Worm (Caenorhabditis elegans): ENCODE results near the gene ctf-18.

DNA sequence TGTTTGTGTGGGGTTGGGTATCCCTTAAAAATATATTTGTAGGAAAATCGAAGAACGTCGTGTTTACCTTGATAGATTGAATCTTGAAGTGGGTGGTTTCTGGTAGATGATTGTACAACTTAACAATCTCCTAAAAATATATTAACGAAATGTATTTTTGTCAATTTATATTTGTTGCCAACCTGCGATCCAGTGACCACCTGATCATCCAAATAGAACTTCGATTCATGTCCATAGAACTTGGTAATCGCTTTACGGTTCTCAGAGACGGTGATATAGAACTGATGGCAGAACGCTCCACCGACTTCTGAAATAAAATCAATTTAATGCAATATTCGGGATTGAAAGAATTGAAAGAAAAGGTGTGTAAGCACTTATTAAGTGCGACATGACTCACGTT is 2.0 kb upstream of the ctf-18 start:
- TF ChIP-seq med-1 (GFP tag; optimal IDR thresholded peaks at IDR 0.05; ENCODE audit: insufficient read depth) = no peak
- TF ChIP-seq T22C8.4 (GFP tag; IDR thresholded peaks at IDR 0.05) = no peak
- TF ChIP-seq ref-1 (GFP tag; conservative IDR thresholded peaks at IDR 0.05) = no peak
- TF ChIP-seq flt-1 (GFP tag; IDR thresholded peaks at IDR 0.05) = no peak
- no peak for TF ChIP-seq tab-1 (GFP tag; IDR thresholded peaks at IDR 0.05)
